Worm (Caenorhabditis elegans) whole organism, L4 larva: ENCODE measurements around the gene srw-107.

Source experiments
- F37D6.2 ChIP-seq: sonication (generic microtip); optimal IDR thresholded peaks from 2 replicates; lab custom pipeline; 2016; ENCODE audit warnings: mild to moderate bottlenecking, missing genetic modification characterization, missing compliant biosample characterization
- ZK546.5 ChIP-seq, 2 experiments: sonication (generic microtip); optimal IDR thresholded peaks; 2 replicates each; lab custom pipeline; 2017; ENCODE audit warnings: missing biosample characterization in 2 of 2, missing genetic modification characterization in 2 of 2
- fkh-10 ChIP-seq: fragments of 150-350 bp; optimal IDR thresholded peaks from 2 replicates; lab custom pipeline; 2014; ENCODE audit warnings: missing biosample characterization, missing genetic modification reagents, missing genetic modification characterization
- lir-3 ChIP-seq: sonication (generic microtip); optimal IDR thresholded peaks from 2 replicates; lab custom pipeline; 2016; ENCODE audit warnings: mild to moderate bottlenecking, missing genetic modification characterization, missing compliant biosample characterization
- lsy-2 ChIP-seq, 2 experiments: fragments of 150-350 bp in 1 of 2; sonication (generic microtip) in 1 of 2; optimal IDR thresholded peaks; 2 replicates each; lab custom pipeline; 2014 to 2017; ENCODE audit warnings: missing biosample characterization in 2 of 2, missing genetic modification characterization in 2 of 2
- pha-4 ChIP-seq, 2 experiments: fragments of 150-350 bp in 1 of 2; fragments of 200-800 bp in 1 of 2; sonication (Bioruptor generic) in 1 of 2; IDR thresholded peaks in 1 of 2; optimal IDR thresholded peaks in 1 of 2; 2 replicates each; pipeline versions ENCODE4 v1.3.6 to Lab custom; 2014 to 2022; ENCODE audit warnings: missing genetic modification characterization in 2 of 2, missing genetic modification reagents in 2 of 2, missing biosample characterization in 1 of 2, missing compliant biosample characterization in 1 of 2
- php-3 ChIP-seq: fragments of 200-800 bp; sonication (Bioruptor generic); IDR thresholded peaks from 2 replicates; pipeline ENCODE4 v1.3.6; 2022; ENCODE audit warnings: missing genetic modification reagents, missing genetic modification characterization, missing compliant biosample characterization
- skn-1 ChIP-seq: fragments of 150-350 bp; optimal IDR thresholded peaks from 2 replicates; lab custom pipeline; 2014; ENCODE audit warnings: missing biosample characterization, missing genetic modification characterization
- snpc-4 ChIP-seq: fragments of 150-350 bp; optimal IDR thresholded peaks from 2 replicates; lab custom pipeline; 2014; ENCODE audit warnings: missing biosample characterization, missing genetic modification characterization
- tag-97 ChIP-seq: fragments of 200-800 bp; sonication (Bioruptor generic); IDR thresholded peaks from 2 replicates; pipeline ENCODE4 v1.3.6; 2022; ENCODE audit warnings: missing genetic modification characterization, missing compliant biosample characterization
- unc-130 ChIP-seq: sonication (generic microtip); optimal IDR thresholded peaks from 2 replicates; lab custom pipeline; 2016; ENCODE audit warnings: missing genetic modification reagents, missing genetic modification characterization, missing compliant biosample characterization
- ztf-7 ChIP-seq: fragments of 150-350 bp; optimal IDR thresholded peaks from 2 replicates; lab custom pipeline; 2014; ENCODE audit warnings: missing biosample characterization, missing genetic modification characterization

ce11 chrV:505191-505590 is 16.2 kb downstream of the srw-107 start, which contains the start of gene srlf-19:
- TF ChIP-seq unc-130 (GFP tag; lab: Kevin White, UChicago) (no peak), ztf-7 (tag; lab: Kevin White, UChicago) (no peak), skn-1 (tag; lab: Kevin White, UChicago) (no peak), ZK546.5 (tag; optimal IDR thresholded peaks at IDR 0.05; lab: Kevin White, UChicago) (no peak), F37D6.2 (tag; lab: Kevin White, UChicago) (no peak), lsy-2 (tag; optimal IDR thresholded peaks at IDR 0.05; lab: Kevin White, UChicago) (no peak), lir-3 (tag; lab: Kevin White, UChicago) (no peak), fkh-10 (GFP tag; lab: Kevin White, UChicago) (no peak), snpc-4 (no peak), tag-97 (no peak), php-3 (GFP tag; lab: Robert Waterston, UW) (no peak), pha-4 (GFP tag; IDR thresholded peaks at IDR 0.05; lab: Robert Waterston, UW) (no peak), pha-4 (tag; optimal IDR thresholded peaks at IDR 0.05; lab: Kevin White, UChicago) (no peak)
